Worm (Caenorhabditis elegans): ENCODE data around the gene K07E3.1.

K07E3.1 gene

ce11 chrX:8083919-8084318 is 26.3 kb upstream of the K07E3.1 start, which contains the start of gene K07E3.4:
TSS of gene K07E3.4 (minus strand) at chrX:8084018.
- TF ChIP-seq mep-1 (tag; optimal IDR thresholded peaks at IDR 0.05) (peak; percentile 67), grh-1 (GFP tag; IDR thresholded peaks at IDR 0.05) (peak; percentile 57), ets-5 (GFP tag; IDR thresholded peaks at IDR 0.05) (no peak), snpc-4 (tag; optimal IDR thresholded peaks at IDR 0.05) (no peak), hpl-2 (GFP tag; optimal IDR thresholded peaks at IDR 0.05) (no peak), nhr-71 (tag; optimal IDR thresholded peaks at IDR 0.05) (peak; percentile 86), skn-1 (tag; optimal IDR thresholded peaks at IDR 0.05) (no peak), ztf-4 (tag; optimal IDR thresholded peaks at IDR 0.05) (peak; percentile 39), nhr-20 (tag; optimal IDR thresholded peaks at IDR 0.05) (peak; percentile 91), Y116A8C.19 (tag; optimal IDR thresholded peaks at IDR 0.05; ENCODE audit: borderline replicate concordance) (no peak), ama-1 (optimal IDR thresholded peaks at IDR 0.05) (peak; percentile 14), rnt-1 (tag; optimal IDR thresholded peaks at IDR 0.05) (peak; percentile 19), isw-1 (GFP tag; IDR thresholded peaks at IDR 0.05) (no peak), ceh-82 (tag; optimal IDR thresholded peaks at IDR 0.05) (no peak), fkh-4 (tag; optimal IDR thresholded peaks at IDR 0.05; ENCODE audit: borderline replicate concordance) (no peak), unc-30 (tag; optimal IDR thresholded peaks at IDR 0.05) (no peak), aly-2 (tag; optimal IDR thresholded peaks at IDR 0.05) (no peak), nhr-77 (tag; optimal IDR thresholded peaks at IDR 0.05) (no peak), dsc-1 (tag; optimal IDR thresholded peaks at IDR 0.05) (no peak), efl-1 (optimal IDR thresholded peaks at IDR 0.05) (no peak), efl-1 (GFP tag; optimal IDR thresholded peaks at IDR 0.05 in 1 of 2) (peak in 1 of 2 experiments; percentile 58), nhr-237 (tag; optimal IDR thresholded peaks at IDR 0.05) (no peak), lin-14 (GFP tag; optimal IDR thresholded peaks at IDR 0.05) (peak; percentile 90), egl-27 (tag; optimal IDR thresholded peaks at IDR 0.05) (no peak), nhr-85 (tag) (peak; percentile 98), elt-2 (tag; optimal IDR thresholded peaks at IDR 0.05) (peak; percentile 78), ztf-11 (tag; optimal IDR thresholded peaks at IDR 0.05) (no peak), fos-1 (tag; optimal IDR thresholded peaks at IDR 0.05) (no peak), egl-13 (tag; optimal IDR thresholded peaks at IDR 0.05) (no peak), sptf-1 (tag; optimal IDR thresholded peaks at IDR 0.05) (no peak), xbp-1 (tag; optimal IDR thresholded peaks at IDR 0.05) (peak; percentile 31), alr-1 (tag; optimal IDR thresholded peaks at IDR 0.05; ENCODE audit: borderline replicate concordance) (no peak), C04F5.9 (tag; optimal IDR thresholded peaks at IDR 0.05) (no peak), zip-4 (GFP tag; optimal IDR thresholded peaks at IDR 0.05) (peak; percentile 4), pax-3 (tag; optimal IDR thresholded peaks at IDR 0.05) (no peak), aha-1 (tag; optimal IDR thresholded peaks at IDR 0.05) (no peak), snu-23 (GFP tag; optimal IDR thresholded peaks at IDR 0.05) (peak; percentile 82), sox-4 (tag; optimal IDR thresholded peaks at IDR 0.05) (no peak), irx-1 (tag; optimal IDR thresholded peaks at IDR 0.05) (peak; percentile 38), mdl-1 (tag; optimal IDR thresholded peaks at IDR 0.05) (peak in 1 of 2 experiments; percentile 94), elt-3 (tag; optimal IDR thresholded peaks at IDR 0.05) (peak in 5 of 6 experiments; percentile 27 to 88 (median 80)), lin-35 (GFP tag; optimal IDR thresholded peaks at IDR 0.05) (peak; percentile 10 to 76), nhr-47 (tag; optimal IDR thresholded peaks at IDR 0.05) (peak; percentile 58), ceh-8 (GFP tag; optimal IDR thresholded peaks at IDR 0.05) (no peak), ceh-63 (GFP tag; optimal IDR thresholded peaks at IDR 0.05) (no peak), mef-2 (tag; optimal IDR thresholded peaks at IDR 0.05) (no peak), nhr-19 (GFP tag; conservative IDR thresholded peaks at IDR 0.05) (peak; percentile 54), tlp-1 (tag; optimal IDR thresholded peaks at IDR 0.05) (no peak), sup-37 (GFP tag; optimal IDR thresholded peaks at IDR 0.05) (no peak), unc-86 (tag; optimal IDR thresholded peaks at IDR 0.05) (no peak), lsy-2 (tag; optimal IDR thresholded peaks at IDR 0.05) (peak; percentile 29 to 40), hlh-17 (GFP tag; optimal IDR thresholded peaks at IDR 0.05; ENCODE audit: borderline replicate concordance) (no peak), hlh-4 (tag; optimal IDR thresholded peaks at IDR 0.05) (no peak)
